Worm (Caenorhabditis elegans) whole organism, L1 larva: ENCODE measurements around the gene Y50D4A.5.
A peak's percentile ranks its signal among the peaks of the same experiment; 100 is the strongest.

Source experiments
- C04F5.9 ChIP-seq: sonication (generic microtip); optimal IDR thresholded peaks from 2 replicates; lab custom pipeline; 2016; ENCODE audit warnings: missing genetic modification characterization, missing compliant biosample characterization
- C34B4.2 ChIP-seq: sonication (generic microtip); optimal IDR thresholded peaks from 2 replicates; lab custom pipeline; 2017; ENCODE audit warnings: mild to moderate bottlenecking, missing genetic modification characterization, missing compliant biosample characterization
- aly-2 ChIP-seq: fragments of 150-350 bp; optimal IDR thresholded peaks from 2 replicates; lab custom pipeline; 2014; ENCODE audit warnings: missing biosample characterization, missing genetic modification characterization
- ama-1 ChIP-seq: fragments of 150-350 bp; optimal IDR thresholded peaks from 2 replicates; lab custom pipeline; 2014
- blmp-1 ChIP-seq: fragments of 150-350 bp; optimal IDR thresholded peaks from 2 replicates; lab custom pipeline; 2014; ENCODE audit warnings: missing biosample characterization, missing genetic modification characterization
- efl-1 ChIP-seq, 4 experiments: fragments of 150-350 bp; optimal IDR thresholded peaks in 3 of 4; peaks in 1 of 4; 1 replicate in 1 of 4; 2 replicates in 3 of 4; lab custom pipeline; 2014; ENCODE audit warnings: missing biosample characterization in 2 of 4, missing genetic modification characterization in 2 of 4, missing genetic modification reagents in 2 of 4
- efl-3 ChIP-seq: fragments of 200-800 bp; sonication (Bioruptor generic); optimal IDR thresholded peaks from 2 replicates; lab custom pipeline; 2018; ENCODE audit warnings: mild to moderate bottlenecking, missing genetic modification characterization, missing compliant biosample characterization
- egl-13 ChIP-seq: sonication (generic microtip); optimal IDR thresholded peaks from 2 replicates; lab custom pipeline; 2016; ENCODE audit warnings: missing genotype, missing genetic modification reagents, missing genetic modification characterization, missing compliant biosample characterization
- egl-27 ChIP-seq, 2 experiments: fragments of 150-350 bp in 1 of 2; sonication (generic microtip); optimal IDR thresholded peaks; 3 replicates each; lab custom pipeline; 2017 to 2018; ENCODE audit warnings: missing biosample characterization in 2 of 2, missing genetic modification characterization in 2 of 2, missing genetic modification reagents in 2 of 2
- elt-3 ChIP-seq, 6 experiments: fragments of 150-350 bp in 1 of 6; sonication (generic microtip); optimal IDR thresholded peaks; 2 replicates each; lab custom pipeline; 2017 to 2018; ENCODE audit warnings: missing biosample characterization in 6 of 6, missing genetic modification characterization in 6 of 6, inconsistent platforms in 1 of 6
- ets-5 ChIP-seq: fragments of 200-800 bp; sonication (Bioruptor generic); IDR thresholded peaks from 2 replicates; pipeline ENCODE4 v1.3.6; 2022; ENCODE audit warnings: missing genetic modification characterization, missing compliant biosample characterization
- fkh-10 ChIP-seq: sonication (generic microtip); optimal IDR thresholded peaks from 2 replicates; lab custom pipeline; 2017; ENCODE audit warnings: missing biosample characterization, missing genetic modification reagents, missing genetic modification characterization
- fkh-4 ChIP-seq: sonication (generic microtip); optimal IDR thresholded peaks from 2 replicates; lab custom pipeline; 2016; ENCODE audit warnings: missing compliant biosample characterization, missing genetic modification characterization, borderline replicate concordance
- hlh-4 ChIP-seq: sonication (generic microtip); optimal IDR thresholded peaks from 2 replicates; lab custom pipeline; 2016; ENCODE audit warnings: mild to moderate bottlenecking, missing genetic modification characterization, missing compliant biosample characterization
- isw-1 ChIP-seq: fragments of 200-800 bp; sonication (Bioruptor generic); IDR thresholded peaks from 2 replicates; pipeline ENCODE4 v1.3.6; 2022; ENCODE audit warnings: missing genetic modification characterization, missing compliant biosample characterization
- lin-14 ChIP-seq: fragments of 200-800 bp; sonication (Bioruptor generic); optimal IDR thresholded peaks from 2 replicates; lab custom pipeline; 2018; ENCODE audit warnings: mild to moderate bottlenecking, missing genetic modification characterization, moderate library complexity, missing compliant biosample characterization
- lsy-2 ChIP-seq, 2 experiments: fragments of 150-350 bp; optimal IDR thresholded peaks; 2 replicates each; lab custom pipeline; 2014; ENCODE audit warnings: missing biosample characterization in 2 of 2, missing genetic modification characterization in 2 of 2
- mab-9 ChIP-seq: fragments of 200-800 bp; sonication (Bioruptor generic); IDR thresholded peaks from 2 replicates; pipeline ENCODE4 v1.3.6; 2022; ENCODE audit warnings: missing genetic modification reagents, missing genetic modification characterization, missing compliant biosample characterization
- mdl-1 ChIP-seq, 2 experiments: fragments of 150-350 bp; optimal IDR thresholded peaks; 2 replicates each; lab custom pipeline; 2014 to 2017; ENCODE audit warnings: missing biosample characterization in 2 of 2, missing genetic modification characterization in 2 of 2, inconsistent platforms in 1 of 2
- mef-2 ChIP-seq: fragments of 150-350 bp; optimal IDR thresholded peaks from 2 replicates; lab custom pipeline; 2014; ENCODE audit warnings: missing biosample characterization, missing genetic modification characterization
- nhr-19 ChIP-seq: fragments of 200-800 bp; sonication (Bioruptor generic); conservative IDR thresholded peaks from 2 replicates; pipeline ENCODE4 v1.3.6; 2022; ENCODE audit warnings: missing genetic modification characterization, missing compliant biosample characterization
- nhr-28 ChIP-seq: fragments of 150-350 bp; optimal IDR thresholded peaks from 2 replicates; lab custom pipeline; 2014; ENCODE audit warnings: missing biosample characterization, missing genetic modification characterization
- nhr-71 ChIP-seq: sonication (generic microtip); optimal IDR thresholded peaks from 2 replicates; lab custom pipeline; 2016; ENCODE audit warnings: mild to moderate bottlenecking, missing genetic modification characterization, moderate library complexity, missing compliant biosample characterization
- nhr-84 ChIP-seq: sonication (generic microtip); optimal IDR thresholded peaks from 2 replicates; lab custom pipeline; 2017; ENCODE audit warnings: missing biosample characterization, missing genetic modification characterization
- pag-3 ChIP-seq: sonication (generic microtip); optimal IDR thresholded peaks from 2 replicates; lab custom pipeline; 2017; ENCODE audit warnings: missing genetic modification characterization, mild to moderate bottlenecking, missing compliant biosample characterization, antibody characterized with exemption, borderline replicate concordance; ENCODE audit not compliant: insufficient read depth
- rnt-1 ChIP-seq: sonication (generic microtip); optimal IDR thresholded peaks from 2 replicates; lab custom pipeline; 2016; ENCODE audit warnings: mild to moderate bottlenecking, missing genetic modification characterization, moderate library complexity, missing compliant biosample characterization
- snpc-4 ChIP-seq: fragments of 150-350 bp; optimal IDR thresholded peaks from 2 replicates; lab custom pipeline; 2014; ENCODE audit warnings: missing biosample characterization, missing genetic modification characterization
- snu-23 ChIP-seq: sonication (generic microtip); optimal IDR thresholded peaks from 2 replicates; lab custom pipeline; 2016; ENCODE audit warnings: missing genetic modification characterization, missing compliant biosample characterization
- tlp-1 ChIP-seq: fragments of 150-350 bp; optimal IDR thresholded peaks from 2 replicates; lab custom pipeline; 2014; ENCODE audit warnings: missing biosample characterization, missing genetic modification characterization
- unc-130 ChIP-seq: fragments of 150-350 bp; optimal IDR thresholded peaks from 2 replicates; lab custom pipeline; 2017; ENCODE audit warnings: missing biosample characterization, missing genetic modification characterization, inconsistent platforms
- zag-1 ChIP-seq: fragments of 150-350 bp; optimal IDR thresholded peaks from 2 replicates; lab custom pipeline; 2014; ENCODE audit warnings: missing biosample characterization, missing genetic modification characterization
- ztf-11 ChIP-seq, 2 experiments: sonication (generic microtip); optimal IDR thresholded peaks; 2 replicates each; lab custom pipeline; 2016 to 2017; ENCODE audit warnings: missing genetic modification characterization in 2 of 2, missing biosample characterization in 1 of 2, missing compliant biosample characterization in 1 of 2

Gene Y50D4A.5

DNA sequence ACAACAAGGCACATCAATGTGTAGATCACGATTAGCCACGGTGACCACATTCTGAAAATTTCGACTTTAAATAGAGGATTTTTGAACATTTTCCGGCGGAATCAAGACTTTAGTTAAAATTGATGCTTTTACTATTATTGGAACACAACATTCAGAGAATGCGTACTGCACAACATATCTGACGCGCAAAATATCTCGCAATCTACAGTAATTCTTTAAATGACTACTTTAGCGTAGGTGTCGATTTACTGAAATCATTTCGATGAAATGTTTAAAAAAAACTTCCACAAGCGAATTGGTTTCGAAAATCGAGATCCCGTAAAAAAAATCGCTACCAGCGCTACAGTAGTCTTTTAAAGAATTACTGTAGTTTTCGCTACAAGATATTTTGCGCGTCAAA, 13.4 kb downstream of the Y50D4A.5 start, which contains the start of gene Y50D4A.10:
TSS of gene Y50D4A.10 (minus strand) at position 57 of the 400 bp plus-strand sequence.
- TF ChIP-seq efl-1 (optimal IDR thresholded peaks at IDR 0.05; lab: Kevin White, UChicago) (no peak), efl-1 (GFP tag; optimal IDR thresholded peaks at IDR 0.05 in 1 of 2; lab: Kevin White, UChicago) (peak in 1 of 2 experiments; percentile 92), snpc-4 (tag; lab: Kevin White, UChicago) (no peak)

DNA sequence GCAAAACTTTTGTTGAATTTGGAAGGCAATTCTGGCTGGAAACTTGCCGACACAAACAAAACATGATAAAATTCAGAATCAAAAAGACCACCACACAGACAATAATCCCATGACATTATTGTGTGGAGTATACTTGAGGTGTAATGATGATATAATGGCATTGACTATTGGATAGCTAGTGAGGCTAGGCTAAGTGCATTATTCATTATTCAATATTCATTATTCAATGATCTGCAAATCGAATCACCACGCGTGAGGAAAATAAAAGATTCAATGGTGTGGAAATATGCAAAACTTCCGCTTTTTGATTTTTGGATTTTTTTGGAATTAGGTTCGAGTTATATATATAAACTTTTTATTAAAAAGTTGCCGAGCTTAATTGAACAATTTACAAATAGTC, 16.5 kb downstream of the Y50D4A.5 start:
- TF ChIP-seq ztf-11 (tag; optimal IDR thresholded peaks at IDR 0.05; lab: Kevin White, UChicago) (no peak), ets-5 (GFP tag; lab: Robert Waterston, UW) (no peak), fkh-4 (tag; lab: Kevin White, UChicago) (no peak), egl-13 (tag; lab: Kevin White, UChicago) (no peak), unc-130 (tag; lab: Kevin White, UChicago) (no peak), egl-27 (tag; optimal IDR thresholded peaks at IDR 0.05; lab: Kevin White, UChicago) (no peak), snpc-4 (tag; lab: Kevin White, UChicago) (no peak), efl-3 (GFP tag; lab: Kevin White, UChicago) (no peak), elt-3 (tag; optimal IDR thresholded peaks at IDR 0.05; lab: Kevin White, UChicago) (no peak), zag-1 (tag; lab: Kevin White, UChicago) (no peak), aly-2 (tag; lab: Kevin White, UChicago) (no peak)

DNA sequence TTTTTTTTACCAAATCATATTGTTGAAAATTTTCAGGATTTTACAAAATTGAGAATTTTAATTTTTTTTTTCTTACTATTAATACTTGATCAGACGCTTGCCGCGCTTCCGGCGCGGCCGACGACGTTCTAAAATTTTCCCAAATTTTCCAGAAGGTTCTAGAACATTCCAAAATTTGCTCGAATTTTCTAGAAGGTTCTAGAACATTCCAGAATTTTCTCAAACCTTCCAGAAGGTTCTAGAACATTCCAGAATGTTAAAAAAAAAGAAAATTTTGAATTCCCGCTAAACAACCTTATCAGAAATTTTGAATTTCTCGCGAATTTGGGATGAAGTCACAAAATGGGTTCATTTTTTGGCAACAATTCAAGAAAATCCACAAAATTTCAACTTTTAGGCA, 19.1 kb downstream of the Y50D4A.5 start:
- TF ChIP-seq nhr-28 (tag; lab: Kevin White, UChicago) (no peak), C04F5.9 (no peak)

DNA sequence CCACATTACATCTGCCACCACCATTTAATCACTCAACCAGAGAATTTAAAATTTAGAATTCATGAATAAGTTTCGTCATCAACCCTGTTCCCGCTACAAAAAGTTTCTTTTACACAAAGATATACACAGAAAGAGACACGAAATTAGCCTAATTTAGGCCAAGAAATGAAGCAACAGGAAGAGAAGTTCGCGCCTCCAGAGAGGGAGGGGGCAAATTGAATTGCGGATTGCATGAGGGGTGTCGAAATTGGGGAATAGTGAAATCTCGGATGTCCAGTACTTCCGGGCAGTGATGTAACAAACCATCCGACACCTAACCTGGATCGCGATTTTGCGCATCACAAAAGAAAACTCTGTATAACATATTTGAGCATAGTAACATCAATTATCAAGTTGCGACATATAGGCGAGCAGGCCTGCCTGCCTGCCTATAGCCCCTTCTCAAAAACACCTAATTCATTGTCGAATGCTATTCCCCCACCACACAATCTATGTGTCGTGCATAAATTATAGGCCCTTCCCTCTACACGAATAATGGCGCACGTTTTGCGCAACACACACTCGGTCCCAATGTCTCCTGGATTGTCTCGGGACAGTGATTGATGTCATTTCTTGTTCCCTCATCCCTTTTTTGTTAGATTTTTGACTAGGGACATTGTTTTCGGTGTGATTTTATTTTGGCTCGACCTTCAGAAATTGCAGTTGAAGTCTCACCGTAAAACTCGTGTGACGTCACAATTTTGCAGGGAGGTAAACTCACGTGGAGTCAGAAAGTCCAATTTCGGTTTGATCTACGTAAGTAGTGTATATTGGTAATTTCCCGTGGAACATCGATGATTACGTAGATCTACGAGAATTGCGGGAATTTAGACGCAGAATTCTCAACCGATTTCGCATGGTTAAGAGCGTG, 20.9 kb downstream of the Y50D4A.5 start:
- TF ChIP-seq snu-23 (GFP tag; lab: Kevin White, UChicago) (no peak), hlh-4 (tag; lab: Kevin White, UChicago) (no peak), blmp-1 (tag; lab: Kevin White, UChicago) (no peak), efl-1 (optimal IDR thresholded peaks at IDR 0.05; lab: Kevin White, UChicago) (no peak), efl-1 (GFP tag; optimal IDR thresholded peaks at IDR 0.05 in 1 of 2; lab: Kevin White, UChicago) (peak in 1 of 2 experiments; percentile 36), C34B4.2 (no peak), nhr-19 (GFP tag; lab: Robert Waterston, UW) (no peak), egl-13 (tag; lab: Kevin White, UChicago) (no peak), zag-1 (tag; lab: Kevin White, UChicago) (no peak), lin-14 (GFP tag; lab: Kevin White, UChicago) (peak; percentile 10), fkh-10 (GFP tag; lab: Kevin White, UChicago) (peak; percentile 36), isw-1 (no peak), pag-3 (tag; lab: Kevin White, UChicago) (no peak), nhr-84 (tag; lab: Kevin White, UChicago) (no peak)
- TF ChIP-seq, all 84 proteins: peak for 3

DNA sequence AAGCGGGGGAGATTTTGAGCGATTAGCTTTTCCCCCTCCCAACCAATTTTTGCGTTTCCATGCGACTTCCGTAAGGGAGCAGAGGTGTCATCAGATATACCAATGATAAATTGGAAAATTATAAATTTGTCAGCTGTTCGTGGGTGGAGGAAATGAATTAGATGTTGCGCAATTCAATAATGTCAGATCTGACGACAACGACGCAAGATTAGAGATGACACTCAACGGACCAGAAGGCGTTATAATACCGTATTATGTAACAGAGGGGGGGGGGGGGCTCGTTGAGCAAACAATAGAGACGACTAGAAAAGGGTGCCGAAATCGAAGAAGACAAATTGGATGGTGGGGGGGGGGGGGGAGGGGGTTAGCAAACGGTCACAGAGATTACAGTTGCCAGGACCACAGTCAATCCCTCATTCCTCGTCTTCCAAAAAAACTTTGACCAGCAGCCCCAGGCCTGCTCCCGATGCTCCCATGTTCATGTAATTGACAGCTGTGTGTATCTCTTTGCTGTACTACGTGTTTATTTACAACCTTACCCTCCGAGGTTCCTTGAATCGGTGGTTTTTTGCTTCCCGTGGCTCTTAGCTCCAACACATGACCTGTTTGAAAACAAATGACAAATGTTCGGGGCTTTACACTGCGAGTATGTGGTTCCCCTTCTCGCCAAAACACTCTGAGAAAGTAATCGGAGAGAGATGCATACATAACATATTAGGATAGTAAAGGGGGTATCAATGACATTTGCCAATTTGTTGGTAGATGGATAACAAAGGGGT, 22.0 kb downstream of the Y50D4A.5 start:
- TF ChIP-seq ama-1 (lab: Kevin White, UChicago) (no peak), mef-2 (no peak), mab-9 (GFP tag; lab: Robert Waterston, UW) (no peak), unc-130 (tag; lab: Kevin White, UChicago) (peak; percentile 36), mdl-1 (tag; optimal IDR thresholded peaks at IDR 0.05; lab: Kevin White, UChicago) (peak in 1 of 2 experiments; percentile 27), efl-1 (optimal IDR thresholded peaks at IDR 0.05; lab: Kevin White, UChicago) (no peak), efl-1 (GFP tag; optimal IDR thresholded peaks at IDR 0.05 in 1 of 2; lab: Kevin White, UChicago) (peak in 1 of 2 experiments; percentile 42), lin-14 (GFP tag; lab: Kevin White, UChicago) (peak; percentile 88), tlp-1 (tag; lab: Kevin White, UChicago) (no peak), nhr-19 (GFP tag; lab: Robert Waterston, UW) (peak; percentile 20; the same call in 1 of the 2 replicates), rnt-1 (peak; percentile 71), ets-5 (GFP tag; lab: Robert Waterston, UW) (no peak), nhr-71 (tag; lab: Kevin White, UChicago) (peak; percentile 53), lsy-2 (tag; optimal IDR thresholded peaks at IDR 0.05; lab: Kevin White, UChicago) (peak in 1 of 2 experiments; percentile 36)
- TF ChIP-seq, all 84 proteins: peak for 8
